Worm (Caenorhabditis elegans) whole organism, L4 larva: ENCODE measurements around the gene clec-172.

Source experiments
- F37D6.2 ChIP-seq: sonication (generic microtip); optimal IDR thresholded peaks from 2 replicates; lab custom pipeline; 2016; ENCODE audit warnings: mild to moderate bottlenecking, missing genetic modification characterization, missing compliant biosample characterization
- F49E8.2 ChIP-seq: sonication (generic microtip); optimal IDR thresholded peaks from 2 replicates; lab custom pipeline; 2016; ENCODE audit warnings: missing compliant biosample characterization, mild to moderate bottlenecking, missing genetic modification characterization, borderline replicate concordance
- R02D3.7 ChIP-seq: fragments of 150-350 bp; sonication (generic microtip); optimal IDR thresholded peaks from 3 replicates; lab custom pipeline; 2014; ENCODE audit warnings: missing biosample characterization, missing genetic modification characterization
- T20F7.1 ChIP-seq: fragments of 200-800 bp; sonication (Bioruptor generic); optimal IDR thresholded peaks from 2 replicates; lab custom pipeline; 2018; ENCODE audit warnings: mild to moderate bottlenecking, missing genetic modification characterization, missing compliant biosample characterization
- ZK337.2 ChIP-seq: fragments of 200-800 bp; sonication (Bioruptor generic); IDR thresholded peaks from 2 replicates; pipeline ENCODE4 v1.3.6; 2022; ENCODE audit warnings: missing genetic modification reagents, missing genetic modification characterization, missing compliant biosample characterization
- ZK546.5 ChIP-seq, 2 experiments: sonication (generic microtip); optimal IDR thresholded peaks; 2 replicates each; lab custom pipeline; 2017; ENCODE audit warnings: missing biosample characterization in 2 of 2, missing genetic modification characterization in 2 of 2
- aha-1 ChIP-seq: fragments of 150-350 bp; peaks from one replicate; lab custom pipeline; 2014; ENCODE audit warnings: missing biosample characterization, missing genetic modification characterization
- arid-1 ChIP-seq: fragments of 200-800 bp; sonication (Bioruptor generic); conservative IDR thresholded peaks from 2 replicates; pipeline ENCODE4 v1.3.6; 2022; ENCODE audit warnings: missing genetic modification reagents, missing genetic modification characterization, missing compliant biosample characterization
- ceh-20 ChIP-seq: fragments of 200-800 bp; sonication (Bioruptor generic); IDR thresholded peaks from 2 replicates; pipeline ENCODE4 v1.3.6; 2022; ENCODE audit warnings: missing genetic modification reagents, missing genetic modification characterization, missing compliant biosample characterization
- ceh-28 ChIP-seq: fragments of 150-350 bp; optimal IDR thresholded peaks from 2 replicates; lab custom pipeline; 2014; ENCODE audit warnings: missing biosample characterization, missing genetic modification reagents, missing genetic modification characterization
- ceh-82 ChIP-seq: sonication (generic microtip); optimal IDR thresholded peaks from 2 replicates; lab custom pipeline; 2017; ENCODE audit warnings: missing biosample characterization, missing genetic modification characterization
- ctbp-1 ChIP-seq: fragments of 200-800 bp; sonication (Bioruptor generic); IDR thresholded peaks from 2 replicates; pipeline ENCODE4 v1.3.6; 2022; ENCODE audit warnings: missing genetic modification reagents, missing genetic modification characterization, missing compliant biosample characterization
- daf-12 ChIP-seq: fragments of 150-350 bp; optimal IDR thresholded peaks from 2 replicates; lab custom pipeline; 2014; ENCODE audit warnings: missing biosample characterization, missing genetic modification reagents, missing genetic modification characterization
- daf-16 ChIP-seq, 3 experiments: sonication (generic microtip); optimal IDR thresholded peaks; 2 replicates each; lab custom pipeline; 2016 to 2017; ENCODE audit warnings: missing genetic modification characterization in 3 of 3, missing genetic modification reagents in 3 of 3, mild to moderate bottlenecking in 2 of 3, missing compliant biosample characterization in 2 of 3, missing biosample characterization in 1 of 3, moderate library complexity in 1 of 3
- daf-8 ChIP-seq: fragments of 200-800 bp; sonication (Bioruptor generic); IDR thresholded peaks from 2 replicates; pipeline ENCODE4 v1.3.6; 2022; ENCODE audit warnings: missing genetic modification characterization, missing compliant biosample characterization
- dmd-6 ChIP-seq: fragments of 200-800 bp; sonication (Bioruptor generic); IDR thresholded peaks from 2 replicates; pipeline ENCODE4 v1.3.6; 2022; ENCODE audit warnings: missing genetic modification reagents, missing genetic modification characterization, missing compliant biosample characterization
- dmd-8 ChIP-seq: fragments of 200-800 bp; sonication (Bioruptor generic); IDR thresholded peaks from 2 replicates; pipeline ENCODE4 v1.3.6; 2022; ENCODE audit warnings: missing genetic modification characterization, missing compliant biosample characterization
- dpl-1 ChIP-seq: fragments of 150-350 bp; optimal IDR thresholded peaks from 2 replicates; lab custom pipeline; 2014; ENCODE audit warnings: missing biosample characterization, missing genetic modification reagents, missing genetic modification characterization
- dve-1 ChIP-seq: sonication (generic microtip); optimal IDR thresholded peaks from 2 replicates; lab custom pipeline; 2017; ENCODE audit warnings: antibody characterized with exemption, mild to moderate bottlenecking, missing genetic modification characterization, missing compliant biosample characterization; ENCODE audit not compliant: insufficient read depth
- fkh-10 ChIP-seq: fragments of 150-350 bp; optimal IDR thresholded peaks from 2 replicates; lab custom pipeline; 2014; ENCODE audit warnings: missing biosample characterization, missing genetic modification reagents, missing genetic modification characterization
- hif-1 ChIP-seq, 2 experiments: sonication (generic microtip); optimal IDR thresholded peaks; 2 replicates each; lab custom pipeline; 2016 to 2017; ENCODE audit warnings: missing compliant biosample characterization in 2 of 2, missing genetic modification characterization in 2 of 2, missing genetic modification reagents in 2 of 2, missing genotype in 2 of 2, mild to moderate bottlenecking in 1 of 2
- hlh-11 ChIP-seq: fragments of 200-800 bp; sonication (Bioruptor generic); optimal IDR thresholded peaks from 2 replicates; lab custom pipeline; 2018; ENCODE audit warnings: mild to moderate bottlenecking, missing genetic modification characterization, missing compliant biosample characterization
- hmg-1.1 ChIP-seq: fragments of 200-800 bp; sonication (Bioruptor generic); IDR thresholded peaks from 2 replicates; pipeline ENCODE4 v1.3.6; 2022; ENCODE audit warnings: missing genetic modification reagents, missing genetic modification characterization, missing compliant biosample characterization
- lim-7 ChIP-seq: fragments of 200-800 bp; sonication (Bioruptor generic); IDR thresholded peaks from 2 replicates; pipeline ENCODE4 v1.3.6; 2022; ENCODE audit warnings: missing genetic modification characterization, missing compliant biosample characterization
- lin-13 ChIP-seq: fragments of 150-350 bp; optimal IDR thresholded peaks from 2 replicates; lab custom pipeline; 2014; ENCODE audit warnings: missing biosample characterization, missing genetic modification reagents, missing genetic modification characterization
- lin-15B ChIP-seq: fragments of 150-350 bp; sonication (generic microtip); optimal IDR thresholded peaks from 3 replicates; lab custom pipeline; 2014; ENCODE audit warnings: missing biosample characterization, missing genetic modification characterization
- lin-38 ChIP-seq: fragments of 200-800 bp; sonication (Bioruptor generic); IDR thresholded peaks from 2 replicates; pipeline ENCODE4 v1.3.6; 2022; ENCODE audit warnings: missing genetic modification reagents, missing genetic modification characterization, missing compliant biosample characterization
- lin-39 ChIP-seq: fragments of 150-350 bp; optimal IDR thresholded peaks from 2 replicates; lab custom pipeline; 2014; ENCODE audit warnings: missing biosample characterization, missing genetic modification reagents, missing genetic modification characterization
- lsy-2 ChIP-seq, 2 experiments: fragments of 150-350 bp in 1 of 2; sonication (generic microtip) in 1 of 2; optimal IDR thresholded peaks; 2 replicates each; lab custom pipeline; 2014 to 2017; ENCODE audit warnings: missing biosample characterization in 2 of 2, missing genetic modification characterization in 2 of 2
- madf-5 ChIP-seq, 2 experiments: fragments of 200-800 bp; sonication (Bioruptor generic); IDR thresholded peaks; 2 replicates each; pipeline ENCODE4 v1.3.6; 2022; ENCODE audit warnings: missing compliant biosample characterization in 2 of 2, missing genetic modification characterization in 2 of 2
- mes-2 ChIP-seq: sonication (generic microtip); optimal IDR thresholded peaks from 2 replicates; lab custom pipeline; 2016; ENCODE audit warnings: missing genotype, mild to moderate bottlenecking, missing genetic modification characterization, missing compliant biosample characterization; ENCODE audit not compliant: poor library complexity, severe bottlenecking
- mxl-2 ChIP-seq: fragments of 200-800 bp; sonication (Bioruptor generic); conservative IDR thresholded peaks from 2 replicates; pipeline ENCODE4 v1.3.6; 2022; ENCODE audit warnings: missing genetic modification reagents, missing genetic modification characterization, missing compliant biosample characterization
- mxl-3 ChIP-seq: fragments of 200-800 bp; sonication (Bioruptor generic); optimal IDR thresholded peaks from 2 replicates; lab custom pipeline; 2018; ENCODE audit warnings: mild to moderate bottlenecking, missing genetic modification characterization, missing compliant biosample characterization
- nhr-10 ChIP-seq: fragments of 150-350 bp; optimal IDR thresholded peaks from 2 replicates; lab custom pipeline; 2014; ENCODE audit warnings: missing biosample characterization, missing genetic modification characterization
- nhr-102 ChIP-seq: sonication (generic microtip); optimal IDR thresholded peaks from 2 replicates; lab custom pipeline; 2016; ENCODE audit warnings: mild to moderate bottlenecking, missing genetic modification characterization, moderate library complexity, missing compliant biosample characterization
- nhr-11 ChIP-seq: fragments of 150-350 bp; optimal IDR thresholded peaks from 2 replicates; lab custom pipeline; 2014; ENCODE audit warnings: missing biosample characterization, missing genetic modification characterization
- nhr-28 ChIP-seq: fragments of 150-350 bp; optimal IDR thresholded peaks from 2 replicates; lab custom pipeline; 2014; ENCODE audit warnings: missing biosample characterization, missing genetic modification characterization
- nhr-42 ChIP-seq: fragments of 200-800 bp; sonication (Bioruptor generic); IDR thresholded peaks from 2 replicates; pipeline ENCODE4 v1.3.6; 2022; ENCODE audit warnings: missing genetic modification characterization, missing compliant biosample characterization
- nhr-48 ChIP-seq: sonication (generic microtip); optimal IDR thresholded peaks from 2 replicates; lab custom pipeline; 2016; ENCODE audit warnings: mild to moderate bottlenecking, missing genetic modification characterization, missing compliant biosample characterization
- nhr-6 ChIP-seq: fragments of 150-350 bp; optimal IDR thresholded peaks from 2 replicates; lab custom pipeline; 2014; ENCODE audit warnings: missing biosample characterization, missing genetic modification characterization
- php-3 ChIP-seq: fragments of 200-800 bp; sonication (Bioruptor generic); IDR thresholded peaks from 2 replicates; pipeline ENCODE4 v1.3.6; 2022; ENCODE audit warnings: missing genetic modification reagents, missing genetic modification characterization, missing compliant biosample characterization
- rbr-2 ChIP-seq: sonication (generic microtip); optimal IDR thresholded peaks from 2 replicates; lab custom pipeline; 2016; ENCODE audit warnings: missing genotype, missing genetic modification characterization, missing compliant biosample characterization
- skn-1 ChIP-seq: fragments of 150-350 bp; optimal IDR thresholded peaks from 2 replicates; lab custom pipeline; 2014; ENCODE audit warnings: missing biosample characterization, missing genetic modification characterization
- spr-1 ChIP-seq: sonication (generic microtip); optimal IDR thresholded peaks from 2 replicates; lab custom pipeline; 2016; ENCODE audit warnings: mild to moderate bottlenecking, missing genetic modification characterization, missing compliant biosample characterization
- tra-1 ChIP-seq: fragments of 200-800 bp; sonication (Bioruptor generic); IDR thresholded peaks from 2 replicates; pipeline ENCODE4 v1.3.6; 2022; ENCODE audit warnings: missing genetic modification reagents, missing genetic modification characterization, missing compliant biosample characterization
- zfp-3 ChIP-seq: fragments of 200-800 bp; sonication (Bioruptor generic); conservative IDR thresholded peaks from 2 replicates; pipeline ENCODE4 v1.3.6; 2022; ENCODE audit warnings: missing genetic modification reagents, missing genetic modification characterization, missing compliant biosample characterization
- ztf-7 ChIP-seq: fragments of 150-350 bp; optimal IDR thresholded peaks from 2 replicates; lab custom pipeline; 2014; ENCODE audit warnings: missing biosample characterization, missing genetic modification characterization

clec-172 gene

DNA sequence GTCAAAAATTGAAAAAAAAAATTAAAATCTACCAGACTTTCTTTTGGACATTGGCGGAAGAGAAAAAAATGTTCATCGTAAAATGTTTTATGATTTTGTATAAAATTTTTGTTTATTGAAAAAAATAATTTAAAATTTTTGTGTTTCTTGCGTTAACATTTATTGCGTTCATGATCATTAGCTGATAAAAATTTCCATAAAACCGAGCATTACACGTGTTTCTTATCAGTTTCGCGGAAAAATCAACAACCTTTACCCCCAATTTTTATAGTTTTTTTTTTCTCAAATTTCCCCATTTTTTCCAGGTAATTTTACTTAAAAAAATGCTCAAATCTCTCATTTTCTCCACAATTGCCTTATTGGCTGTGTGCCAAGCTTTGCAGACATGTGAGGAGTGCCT lies 6.2 kb downstream of the clec-172 start, which contains the start of gene txt-4 (continued):
- TF ChIP-seq nhr-48 (tag; lab: Kevin White, UChicago) (no peak), ZK546.5 (tag; optimal IDR thresholded peaks at IDR 0.05; lab: Kevin White, UChicago) (no peak), ceh-20 (no peak), lin-15B (tag; lab: Kevin White, UChicago) (no peak), F49E8.2 (tag; lab: Kevin White, UChicago) (no peak), R02D3.7 (no peak), lin-39 (tag; lab: Kevin White, UChicago) (no peak), php-3 (peak; percentile 77), T20F7.1 (GFP tag; lab: Kevin White, UChicago) (no peak), madf-5 (GFP tag; IDR thresholded peaks at IDR 0.05; lab: Robert Waterston, UW) (no peak), lin-13 (GFP tag; lab: Kevin White, UChicago) (no peak), dmd-6 (GFP tag; lab: Robert Waterston, UW) (peak; percentile 62), nhr-28 (tag; lab: Kevin White, UChicago) (peak; percentile 35), zfp-3 (GFP tag; lab: Robert Waterston, UW) (no peak), nhr-10 (tag; lab: Kevin White, UChicago) (no peak), nhr-102 (tag; lab: Kevin White, UChicago) (no peak), skn-1 (no peak), rbr-2 (tag; lab: Kevin White, UChicago) (no peak), ZK337.2 (GFP tag; lab: Robert Waterston, UW) (no peak)

ce11 chrIV:1497448-1497847 lies 19.0 kb downstream of the clec-172 start, which contains the start of gene hxk-3:
TSS of gene hxk-3 (plus strand) at chrIV:1497626.
- TF ChIP-seq F37D6.2 (tag; lab: Kevin White, UChicago): no peak
- peak in 1 of 2 experiments; percentile 79 for TF ChIP-seq lsy-2 (tag; optimal IDR thresholded peaks at IDR 0.05; lab: Kevin White, UChicago)
- peak; percentile 19 for TF ChIP-seq nhr-28 (tag; lab: Kevin White, UChicago)
- peak; percentile 48 for TF ChIP-seq nhr-48 (tag; lab: Kevin White, UChicago)
- peak; percentile 59; the same call in 1 of the 2 replicates for TF ChIP-seq php-3
- peak; percentile 23 for TF ChIP-seq ceh-28
- 0 out of 2 replicates have a peak, but pooled peaks have one; percentile 30 for TF ChIP-seq tra-1 (GFP tag; lab: Robert Waterston, UW)
- TF ChIP-seq R02D3.7: no peak
- TF ChIP-seq daf-8 (GFP tag; lab: Robert Waterston, UW): no peak
- TF ChIP-seq hmg-1.1 (GFP tag; lab: Robert Waterston, UW): peak; percentile 82
- TF ChIP-seq ceh-82 (tag; lab: Kevin White, UChicago): no peak
- peak; percentile 60 for TF ChIP-seq mxl-3 (GFP tag; lab: Kevin White, UChicago)
- TF ChIP-seq ztf-7 (tag; lab: Kevin White, UChicago): peak; percentile 44
- peak; percentile 2 for TF ChIP-seq spr-1
- TF ChIP-seq lim-7: no peak
- no peak for TF ChIP-seq skn-1
- peak in 1 of 2 experiments; percentile 47 for TF ChIP-seq daf-16 (GFP tag; optimal IDR thresholded peaks at IDR 0.05; lab: Kevin White, UChicago)
- TF ChIP-seq daf-16 (tag; optimal IDR thresholded peaks at IDR 0.05; lab: Kevin White, UChicago): peak; percentile 48
- TF ChIP-seq dmd-8 (GFP tag; lab: Robert Waterston, UW): no peak
- TF ChIP-seq lin-13 (GFP tag; lab: Kevin White, UChicago): peak; percentile 44
- no peak for TF ChIP-seq ZK337.2 (GFP tag; lab: Robert Waterston, UW)
- 0 out of 2 replicates have a peak, but pooled peaks have one; percentile 39 for TF ChIP-seq arid-1 (GFP tag; lab: Robert Waterston, UW)
- TF ChIP-seq dve-1: peak; percentile 80
- TF ChIP-seq dpl-1 (GFP tag; lab: Kevin White, UChicago): peak; percentile 47
- TF ChIP-seq nhr-11: no peak
- peak; percentile 65 for TF ChIP-seq rbr-2 (tag; lab: Kevin White, UChicago)
- peak; percentile 50 for TF ChIP-seq dmd-6 (GFP tag; lab: Robert Waterston, UW)
- peak; percentile 52 for TF ChIP-seq mes-2 (tag; lab: Kevin White, UChicago)
- TF ChIP-seq lin-38 (GFP tag; lab: Robert Waterston, UW): peak; percentile 72
- TF ChIP-seq hlh-11 (tag; lab: Kevin White, UChicago): peak; percentile 82
- peak; percentile 77 for TF ChIP-seq nhr-6 (tag; lab: Kevin White, UChicago)
- no peak for TF ChIP-seq mxl-2 (GFP tag; lab: Robert Waterston, UW)
- TF ChIP-seq nhr-42 (GFP tag; lab: Robert Waterston, UW): 0 out of 2 replicates have a peak, but pooled peaks have one; percentile 15
- TF ChIP-seq nhr-102 (tag; lab: Kevin White, UChicago): peak; percentile 3
- peak; percentile 31 for TF ChIP-seq fkh-10 (GFP tag; lab: Kevin White, UChicago)
- no peak for TF ChIP-seq daf-12 (tag; lab: Kevin White, UChicago)
- TF ChIP-seq aha-1 (tag; lab: Kevin White, UChicago): peak; percentile 98
- TF ChIP-seq hif-1 (tag; optimal IDR thresholded peaks at IDR 0.05; lab: Kevin White, UChicago): peak; percentile 28 to 96
- TF ChIP-seq ctbp-1 (GFP tag; lab: Robert Waterston, UW): no peak
